Fruit fly (Drosophila melanogaster): ENCODE data around the gene CG42570.

CG42570 gene

dm6 chr3L:15761918-15762317 is 44.3 kb downstream of the CG42570 start:
- TF ChIP-seq ey (GFP tag; optimal IDR thresholded peaks at IDR 0.05) (no peak), Hnf4 (GFP tag; optimal IDR thresholded peaks at IDR 0.05) (no peak), Hr78 (GFP tag; optimal IDR thresholded peaks at IDR 0.05) (no peak), Dfd (GFP tag; optimal IDR thresholded peaks at IDR 0.05) (no peak), usp (GFP tag; optimal IDR thresholded peaks at IDR 0.05) (no peak), woc (GFP tag; optimal IDR thresholded peaks at IDR 0.05) (no peak), h (GFP tag; optimal IDR thresholded peaks at IDR 0.05) (peak; percentile 21), Abd-B (GFP tag; optimal IDR thresholded peaks at IDR 0.05) (no peak), brk (GFP tag; optimal IDR thresholded peaks at IDR 0.05) (peak; percentile 4), OdsH (GFP tag; optimal IDR thresholded peaks at IDR 0.05) (peak; percentile 25), Rel (GFP tag; optimal IDR thresholded peaks at IDR 0.05) (no peak), Rel (tag; optimal IDR thresholded peaks at IDR 0.05) (no peak), HLH106 (tag; optimal IDR thresholded peaks at IDR 0.05) (peak; percentile 64), sv (GFP tag; optimal IDR thresholded peaks at IDR 0.05) (no peak), dl (GFP tag; optimal IDR thresholded peaks at IDR 0.05; ENCODE audit: insufficient read depth in 1 of 2, partially characterized antibody in 2 of 2) (no peak), fru (GFP tag; optimal IDR thresholded peaks at IDR 0.05) (no peak), psq (GFP tag; optimal IDR thresholded peaks at IDR 0.05) (peak; percentile 27), N (GFP tag; optimal IDR thresholded peaks at IDR 0.05) (no peak), Dif (GFP tag; optimal IDR thresholded peaks at IDR 0.05; ENCODE audit: partially characterized antibody) (no peak), foxo (GFP tag; optimal IDR thresholded peaks at IDR 0.05) (peak in 1 of 2 experiments; percentile 32), br (GFP tag; optimal IDR thresholded peaks at IDR 0.05) (no peak), sage (GFP tag; optimal IDR thresholded peaks at IDR 0.05) (no peak), CG9705 (GFP tag; optimal IDR thresholded peaks at IDR 0.05) (no peak), Sp1 (GFP tag; optimal IDR thresholded peaks at IDR 0.05) (peak; percentile 53), dmrt93B (GFP tag; optimal IDR thresholded peaks at IDR 0.05) (peak; percentile 29)

DNA sequence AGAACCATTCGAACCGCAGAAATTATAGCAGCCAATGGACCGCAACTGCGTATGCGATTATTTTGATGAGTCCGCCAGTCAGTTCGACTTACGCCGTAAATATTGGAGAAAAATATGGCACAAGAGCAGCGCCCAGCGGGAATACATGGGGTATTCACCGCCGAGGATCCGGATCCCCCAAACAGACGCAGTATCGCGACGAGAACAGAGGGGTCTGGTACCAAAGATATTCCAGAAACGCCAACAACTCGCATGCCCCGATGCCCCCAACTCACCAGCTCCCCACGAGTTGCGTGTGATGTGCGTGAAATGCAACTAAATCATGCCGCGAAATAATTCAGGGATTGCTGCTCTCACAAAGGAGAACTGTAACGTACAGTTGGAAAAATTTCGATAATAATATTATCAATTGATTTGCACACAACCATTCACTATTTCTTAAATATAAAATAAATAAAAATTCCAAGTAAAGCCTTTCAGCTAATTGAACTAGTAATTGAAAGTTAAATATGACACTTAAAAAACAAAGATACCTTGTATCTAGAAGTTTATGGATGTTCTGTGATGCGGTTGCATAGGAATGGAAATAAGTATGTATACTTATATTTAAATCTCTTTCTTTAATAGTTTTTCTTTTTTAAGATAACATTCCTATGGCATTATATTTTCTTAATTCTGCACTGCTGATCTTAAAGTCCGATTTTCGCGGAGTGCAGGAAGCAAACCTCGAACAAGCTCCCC is 45.0 kb downstream of the CG42570 start:
- peak; percentile 41 for TF ChIP-seq CG9705 (GFP tag; optimal IDR thresholded peaks at IDR 0.05)
- TF ChIP-seq rgr (GFP tag; optimal IDR thresholded peaks at IDR 0.05): peak; percentile 18
- TF ChIP-seq Myc (optimal IDR thresholded peaks at IDR 0.05): no peak
- TF ChIP-seq Hr78 (GFP tag; optimal IDR thresholded peaks at IDR 0.05): no peak
- peak; percentile 73 for TF ChIP-seq dmrt93B (GFP tag; optimal IDR thresholded peaks at IDR 0.05)
- no peak for TF ChIP-seq br (GFP tag; optimal IDR thresholded peaks at IDR 0.05)
- TF ChIP-seq Rel (GFP tag; optimal IDR thresholded peaks at IDR 0.05): no peak
- TF ChIP-seq Rel (tag; optimal IDR thresholded peaks at IDR 0.05): peak; percentile 90
- TF ChIP-seq Hnf4 (GFP tag; optimal IDR thresholded peaks at IDR 0.05): no peak
- peak; percentile 77 for TF ChIP-seq Sp1 (GFP tag; optimal IDR thresholded peaks at IDR 0.05)
- no peak for TF ChIP-seq Vsx2 (GFP tag; optimal IDR thresholded peaks at IDR 0.05; ENCODE audit: partially characterized antibody)
- TF ChIP-seq psq (GFP tag; optimal IDR thresholded peaks at IDR 0.05): peak; percentile 39
- TF ChIP-seq fru (GFP tag; optimal IDR thresholded peaks at IDR 0.05): peak; percentile 68
- TF ChIP-seq CrebA (GFP tag; optimal IDR thresholded peaks at IDR 0.05; ENCODE audit: borderline replicate concordance): no peak
- TF ChIP-seq dsf (GFP tag; optimal IDR thresholded peaks at IDR 0.05; ENCODE audit: borderline replicate concordance): no peak
- no peak for TF ChIP-seq Dif (GFP tag; optimal IDR thresholded peaks at IDR 0.05; ENCODE audit: partially characterized antibody)
- TF ChIP-seq Jra (GFP tag; optimal IDR thresholded peaks at IDR 0.05): no peak
- peak; percentile 42 for TF ChIP-seq woc (GFP tag; optimal IDR thresholded peaks at IDR 0.05)
- TF ChIP-seq Abd-B (GFP tag; optimal IDR thresholded peaks at IDR 0.05): no peak
- peak; percentile 70 for TF ChIP-seq Hr83 (GFP tag; optimal IDR thresholded peaks at IDR 0.05; ENCODE audit: poor library complexity, severe bottlenecking)
- TF ChIP-seq GATAd (GFP tag; optimal IDR thresholded peaks at IDR 0.05): no peak
- peak in 1 of 2 experiments; percentile 65 for TF ChIP-seq foxo (GFP tag; optimal IDR thresholded peaks at IDR 0.05)
- TF ChIP-seq HLH106 (tag; optimal IDR thresholded peaks at IDR 0.05): peak; percentile 84
- no peak for TF ChIP-seq CG32264 (GFP tag; optimal IDR thresholded peaks at IDR 0.05)
- peak; percentile 55 for TF ChIP-seq h (GFP tag; optimal IDR thresholded peaks at IDR 0.05)
- TF ChIP-seq OdsH (GFP tag; optimal IDR thresholded peaks at IDR 0.05): peak; percentile 40
- no peak for TF ChIP-seq N (GFP tag; optimal IDR thresholded peaks at IDR 0.05)
- TF ChIP-seq usp (GFP tag; optimal IDR thresholded peaks at IDR 0.05): no peak
- TF ChIP-seq ey (GFP tag; optimal IDR thresholded peaks at IDR 0.05): peak; percentile 21

DNA sequence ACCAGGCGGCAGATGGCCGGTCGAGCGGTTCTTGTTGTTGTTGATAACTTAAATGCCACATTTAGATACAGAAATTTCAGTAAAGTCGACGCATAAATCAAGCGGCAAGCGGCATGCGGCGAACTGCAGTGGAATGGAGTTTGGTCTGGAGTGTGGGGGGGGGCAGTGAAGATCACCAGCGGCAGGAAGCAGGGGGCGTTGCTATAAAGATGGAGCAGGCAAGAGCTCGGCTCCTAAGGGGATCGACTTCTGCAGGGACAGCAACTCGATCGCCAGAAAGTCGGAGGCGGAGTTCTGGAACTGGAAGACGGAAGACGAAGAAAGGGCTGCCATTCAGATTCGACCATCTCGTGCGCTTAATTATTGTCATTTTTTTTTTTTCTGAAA is 45.6 kb downstream of the CG42570 start:
- TF ChIP-seq HLH106 (tag; optimal IDR thresholded peaks at IDR 0.05) (no peak), Rel (GFP tag; optimal IDR thresholded peaks at IDR 0.05) (no peak), Rel (tag; optimal IDR thresholded peaks at IDR 0.05) (peak; percentile 36), Hnf4 (GFP tag; optimal IDR thresholded peaks at IDR 0.05) (no peak), Vsx2 (GFP tag; optimal IDR thresholded peaks at IDR 0.05; ENCODE audit: partially characterized antibody) (peak; percentile 55), Hr83 (GFP tag; optimal IDR thresholded peaks at IDR 0.05; ENCODE audit: poor library complexity, severe bottlenecking) (no peak), ey (GFP tag; optimal IDR thresholded peaks at IDR 0.05) (no peak)
